Fruit fly (Drosophila melanogaster) whole organism, embryonic: ENCODE data around the gene loaf.
A peak's percentile ranks its signal among the peaks of the same experiment; 100 is the strongest.

Experiments
- CG11504 ChIP-seq: fragments of 200-800 bp; sonication (Bioruptor generic); optimal IDR thresholded peaks from 3 replicates; lab custom pipeline; 2019; ENCODE audit warnings: missing biosample characterization, mild to moderate bottlenecking, missing genetic modification characterization, moderate library complexity
- CG11560 ChIP-seq: fragments of 200-800 bp; sonication (Bioruptor generic); IDR thresholded peaks from 3 replicates; pipeline ENCODE4 v1.3.6; 2022; ENCODE audit warnings: missing biosample characterization, missing genetic modification characterization
- CG12071 ChIP-seq: fragments of 200-800 bp; sonication (Bioruptor generic); optimal IDR thresholded peaks from 3 replicates; lab custom pipeline; 2018; ENCODE audit warnings: missing biosample characterization, mild to moderate bottlenecking, missing genetic modification characterization
- CG12155 ChIP-seq: fragments of 200-800 bp; sonication (Bioruptor generic); optimal IDR thresholded peaks from 3 replicates; lab custom pipeline; 2016; ENCODE audit warnings: missing biosample characterization, missing genetic modification characterization
- CG12942 ChIP-seq: fragments of 200-800 bp; sonication (Bioruptor generic); optimal IDR thresholded peaks from 3 replicates; lab custom pipeline; 2016; ENCODE audit warnings: missing biosample characterization, missing genetic modification characterization
- CG13123 ChIP-seq: fragments of 200-800 bp; sonication (Bioruptor generic); optimal IDR thresholded peaks from 2 replicates; lab custom pipeline; 2016; ENCODE audit warnings: missing biosample characterization, missing genetic modification characterization
- CG14441 ChIP-seq: fragments of 200-800 bp; sonication (Bioruptor generic); IDR thresholded peaks from 2 replicates; pipeline ENCODE4 v1.3.6; 2022; ENCODE audit warnings: missing biosample characterization, missing genetic modification characterization
- CG17829 ChIP-seq: fragments of 200-800 bp; optimal IDR thresholded peaks from 2 replicates; lab custom pipeline; 2019; ENCODE audit warnings: missing biosample characterization, mild to moderate bottlenecking, missing genetic modification characterization, moderate library complexity
- CG1792 ChIP-seq: fragments of 200-800 bp; sonication (Bioruptor generic); optimal IDR thresholded peaks from 2 replicates; lab custom pipeline; 2016; ENCODE audit warnings: missing biosample characterization, missing genetic modification characterization
- CG31388 ChIP-seq: fragments of 200-800 bp; sonication (Bioruptor generic); optimal IDR thresholded peaks from 2 replicates; lab custom pipeline; 2016; ENCODE audit warnings: missing biosample characterization, missing genetic modification characterization
- CG32767 ChIP-seq: fragments of 200-800 bp; sonication (Bioruptor generic); IDR thresholded peaks from 2 replicates; pipeline ENCODE4 v1.3.6; 2022; ENCODE audit warnings: missing biosample characterization, missing genetic modification characterization
- CG34422 ChIP-seq: fragments of 200-800 bp; sonication (Bioruptor generic); IDR thresholded peaks from 3 replicates; pipeline ENCODE4 v1.3.6; 2022; ENCODE audit warnings: missing biosample characterization, missing genetic modification characterization
- CG3838 ChIP-seq: fragments of 200-800 bp; sonication (Bioruptor generic); optimal IDR thresholded peaks from 3 replicates; lab custom pipeline; 2016; ENCODE audit warnings: missing biosample characterization, missing genetic modification characterization
- CG4282 ChIP-seq: fragments of 200-800 bp; sonication (Bioruptor generic); optimal IDR thresholded peaks from 2 replicates; lab custom pipeline; 2016; ENCODE audit warnings: missing biosample characterization, missing genetic modification characterization
- CG6272 ChIP-seq: fragments of 200-800 bp; sonication (Bioruptor generic); IDR thresholded peaks from 2 replicates; pipeline ENCODE4 v1.3.6; 2022; ENCODE audit warnings: missing biosample characterization, missing genetic modification characterization
- CG7987 ChIP-seq: fragments of 200-800 bp; sonication (Bioruptor generic); optimal IDR thresholded peaks from 2 replicates; lab custom pipeline; 2018; ENCODE audit warnings: missing biosample characterization, mild to moderate bottlenecking, missing genetic modification characterization, moderate library complexity
- Dad ChIP-seq: fragments of 200-800 bp; sonication (Bioruptor generic); optimal IDR thresholded peaks from 3 replicates; lab custom pipeline; 2016; ENCODE audit warnings: missing biosample characterization, missing genetic modification characterization
- E2f1 ChIP-seq: fragments of 200-800 bp; sonication (Bioruptor generic); IDR thresholded peaks from 2 replicates; pipeline ENCODE4 v1.3.6; 2022; ENCODE audit warnings: missing biosample characterization, missing genetic modification characterization
- Kr ChIP-seq: fragments of 200-800 bp; sonication (Bioruptor generic); optimal IDR thresholded peaks from 2 replicates; lab custom pipeline; 2017; ENCODE audit warnings: missing biosample characterization, mild to moderate bottlenecking, missing genetic modification characterization
- Lim3 ChIP-seq: fragments of 200-800 bp; sonication (Bioruptor generic); IDR thresholded peaks from 2 replicates; pipeline ENCODE4 v1.3.6; 2022; ENCODE audit warnings: missing biosample characterization, missing genetic modification characterization
- MBD-R2 ChIP-seq: fragments of 200-800 bp; sonication (Bioruptor generic); IDR thresholded peaks from 2 replicates; pipeline ENCODE4 v1.3.6; 2022; ENCODE audit warnings: missing biosample characterization, missing genetic modification characterization
- MESR4 ChIP-seq: fragments of 200-800 bp; sonication (Bioruptor generic); optimal IDR thresholded peaks from 2 replicates; lab custom pipeline; 2018; ENCODE audit warnings: missing biosample characterization, mild to moderate bottlenecking, missing genetic modification characterization, moderate library complexity
- Med ChIP-seq: fragments of 200-800 bp; sonication (Bioruptor generic); peaks from one replicate; lab custom pipeline; 2016; ENCODE audit warnings: missing biosample characterization, missing genetic modification characterization, mild to moderate bottlenecking, inconsistent platforms, moderate library complexity
- NC2β ChIP-seq: fragments of 200-800 bp; sonication (Bioruptor generic); optimal IDR thresholded peaks from 2 replicates; lab custom pipeline; 2016; ENCODE audit warnings: missing biosample characterization, missing genetic modification characterization
- Neu2 ChIP-seq: fragments of 200-800 bp; sonication (Bioruptor generic); optimal IDR thresholded peaks from 3 replicates; lab custom pipeline; 2016; ENCODE audit warnings: missing biosample characterization, missing genetic modification characterization, borderline replicate concordance
- Nf-YC ChIP-seq: fragments of 200-800 bp; optimal IDR thresholded peaks from 3 replicates; lab custom pipeline; 2019; ENCODE audit warnings: missing biosample characterization, mild to moderate bottlenecking, missing genetic modification characterization, moderate library complexity
- Optix ChIP-seq: fragments of 200-800 bp; sonication (Bioruptor generic); IDR thresholded peaks from 3 replicates; pipeline ENCODE4 v1.3.6; 2022; ENCODE audit warnings: missing biosample characterization, missing genetic modification characterization
- Pdp1 ChIP-seq, 2 experiments: fragments of 200-800 bp; sonication (Bioruptor generic); optimal IDR thresholded peaks; 3 replicates each; lab custom pipeline; 2016; ENCODE audit warnings: missing biosample characterization in 2 of 2, missing genetic modification characterization in 2 of 2, mild to moderate bottlenecking in 1 of 2, moderate library complexity in 1 of 2
- Rfx ChIP-seq: fragments of 200-800 bp; sonication (Bioruptor generic); IDR thresholded peaks from 2 replicates; pipeline ENCODE4 v1.3.6; 2022; ENCODE audit warnings: missing biosample characterization, missing genetic modification characterization
- Rx ChIP-seq: fragments of 200-800 bp; sonication (Bioruptor generic); IDR thresholded peaks from 2 replicates; pipeline ENCODE4 v1.3.6; 2022; ENCODE audit warnings: missing biosample characterization, missing genetic modification characterization
- Spps ChIP-seq: fragments of 200-800 bp; sonication (Bioruptor generic); optimal IDR thresholded peaks from 2 replicates; lab custom pipeline; 2018; ENCODE audit warnings: missing biosample characterization, mild to moderate bottlenecking, missing genetic modification characterization
- Xbp1 ChIP-seq: fragments of 200-800 bp; sonication (Bioruptor generic); optimal IDR thresholded peaks from 3 replicates; lab custom pipeline; 2016; ENCODE audit warnings: missing biosample characterization, mild to moderate bottlenecking, missing genetic modification characterization
- al ChIP-seq: fragments of 200-800 bp; sonication (Bioruptor generic); IDR thresholded peaks from 2 replicates; pipeline ENCODE4 v1.3.6; 2022; ENCODE audit warnings: missing biosample characterization, missing genetic modification characterization
- ap ChIP-seq: fragments of 200-800 bp; sonication (Bioruptor generic); IDR thresholded peaks from 2 replicates; pipeline ENCODE4 v1.3.6; 2022; ENCODE audit warnings: missing biosample characterization, missing genetic modification characterization
- ase ChIP-seq: fragments of 200-800 bp; sonication (Bioruptor generic); IDR thresholded peaks from 3 replicates; pipeline ENCODE4 v1.3.6; 2022; ENCODE audit warnings: missing biosample characterization, missing genetic modification characterization
- chinmo ChIP-seq: fragments of 200-800 bp; sonication (Bioruptor generic); IDR thresholded peaks from 4 replicates; pipeline ENCODE4 v1.3.6; 2022; ENCODE audit warnings: missing biosample characterization, missing genetic modification characterization; ENCODE audit not compliant: partially characterized antibody
- dpn ChIP-seq, 2 experiments: fragments of 200-800 bp; sonication (Bioruptor generic); optimal IDR thresholded peaks; 3 replicates each; lab custom pipeline; 2016; ENCODE audit warnings: missing biosample characterization in 2 of 2, missing genetic modification characterization in 2 of 2
- ewg ChIP-seq: fragments of 200-800 bp; sonication (Bioruptor generic); optimal IDR thresholded peaks from 3 replicates; lab custom pipeline; 2017; ENCODE audit warnings: mild to moderate bottlenecking, missing biosample characterization, missing genetic modification reagents, missing genetic modification characterization
- gfzf ChIP-seq: fragments of 200-800 bp; sonication (Bioruptor generic); optimal IDR thresholded peaks from 2 replicates; lab custom pipeline; 2016; ENCODE audit warnings: missing biosample characterization, mild to moderate bottlenecking, missing genetic modification characterization, moderate library complexity
- prd ChIP-seq, 3 experiments: fragments of >200 bp in 2 of 3; fragments of 200-800 bp in 1 of 3; sonication (Bioruptor generic) in 1 of 3; optimal IDR thresholded peaks in 2 of 3; IDR thresholded peaks in 1 of 3; 2 replicates in 2 of 3; 3 replicates in 1 of 3; pipeline versions ENCODE4 v1.3.6 to Lab custom; 2017 to 2022; ENCODE audit warnings: missing biosample characterization in 1 of 3, missing genetic modification characterization in 1 of 3
- psq ChIP-seq: fragments of 200-800 bp; sonication (Bioruptor generic); optimal IDR thresholded peaks from 2 replicates; lab custom pipeline; 2017; ENCODE audit warnings: missing biosample characterization, missing genetic modification characterization
- scrt ChIP-seq: fragments of 200-800 bp; sonication (Bioruptor generic); optimal IDR thresholded peaks from 2 replicates; lab custom pipeline; 2018; ENCODE audit warnings: missing biosample characterization, mild to moderate bottlenecking, missing genetic modification characterization, moderate library complexity
- sna ChIP-seq: fragments of 200-800 bp; sonication (Bioruptor generic); IDR thresholded peaks from 2 replicates; pipeline ENCODE4 v1.3.6; 2022; ENCODE audit warnings: missing biosample characterization, missing genetic modification characterization; ENCODE audit not compliant: partially characterized antibody
- sqz ChIP-seq: fragments of 200-800 bp; sonication (Bioruptor generic); optimal IDR thresholded peaks from 3 replicates; lab custom pipeline; 2018; ENCODE audit warnings: missing biosample characterization, mild to moderate bottlenecking, missing genetic modification characterization
- tap ChIP-seq: fragments of 200-800 bp; optimal IDR thresholded peaks from 3 replicates; lab custom pipeline; 2019; ENCODE audit warnings: missing biosample characterization, mild to moderate bottlenecking, missing genetic modification characterization, moderate library complexity
- tna ChIP-seq: fragments of 200-800 bp; sonication (Bioruptor generic); IDR thresholded peaks from 2 replicates; pipeline ENCODE4 v1.3.6; 2022; ENCODE audit warnings: missing biosample characterization, missing genetic modification characterization; ENCODE audit not compliant: partially characterized antibody
- vnd ChIP-seq: fragments of 200-800 bp; sonication (Bioruptor generic); IDR thresholded peaks from 3 replicates; pipeline ENCODE4 v1.3.6; 2022; ENCODE audit warnings: missing biosample characterization, missing genetic modification characterization; ENCODE audit not compliant: partially characterized antibody
- wdn ChIP-seq: fragments of 200-800 bp; sonication (Bioruptor generic); IDR thresholded peaks from 2 replicates; pipeline ENCODE4 v1.3.6; 2022; ENCODE audit warnings: missing biosample characterization, missing genetic modification characterization
- wor ChIP-seq: fragments of 200-800 bp; sonication (Bioruptor generic); IDR thresholded peaks from 2 replicates; pipeline ENCODE4 v1.3.6; 2022; ENCODE audit warnings: missing biosample characterization, missing genetic modification characterization
- z ChIP-seq: fragments of 200-800 bp; sonication (Bioruptor generic); IDR thresholded peaks from 3 replicates; pipeline ENCODE4 v1.3.6; 2022; ENCODE audit warnings: missing biosample characterization, missing genetic modification characterization
- zen ChIP-seq: fragments of 200-800 bp; sonication (Bioruptor generic); optimal IDR thresholded peaks from 3 replicates; lab custom pipeline; 2018; ENCODE audit warnings: missing biosample characterization, mild to moderate bottlenecking, missing genetic modification characterization, moderate library complexity

loaf gene

dm6 chr3L:11789773-11790172 is 23.8 kb upstream of the loaf start, which contains the start of gene Pi3K68D (continued):
- no peak for TF ChIP-seq Rfx (GFP tag; lab: Robert Waterston, UW)
- peak; percentile 85 for TF ChIP-seq ewg
- no peak for TF ChIP-seq NC2β (GFP tag; lab: Kevin White, UChicago)
- no peak for TF ChIP-seq Nf-YC
- TF ChIP-seq al (GFP tag; lab: Robert Waterston, UW), result no peak
- no peak for TF ChIP-seq CG31388 (GFP tag; lab: Kevin White, UChicago)
- peak; percentile 90 for TF ChIP-seq Med
- TF ChIP-seq CG32767, result no peak
- TF ChIP-seq tna, result peak; percentile 84
- TF ChIP-seq E2f1 (GFP tag; lab: Robert Waterston, UW), result no peak
- no peak for TF ChIP-seq CG6272 (GFP tag; lab: Robert Waterston, UW)
- TF ChIP-seq Xbp1, result peak; percentile 23
- TF ChIP-seq z, result no peak
- peak; percentile 97 for TF ChIP-seq psq (GFP tag; lab: Kevin White, UChicago)
- peak; percentile 49; the same call in 1 of the 3 replicates for TF ChIP-seq CG11560 (tag; lab: Robert Waterston, UW)
- TF ChIP-seq gfzf (GFP tag; lab: Kevin White, UChicago), result peak; percentile 67
- no peak for TF ChIP-seq ap
- TF ChIP-seq Kr, result no peak
- no peak for TF ChIP-seq sqz (GFP tag; lab: Kevin White, UChicago)
- peak; percentile 46 for TF ChIP-seq CG4282 (GFP tag; lab: Kevin White, UChicago)
- peak; percentile 33 for TF ChIP-seq zen
- peak; percentile 50 for TF ChIP-seq CG3838
- peak; percentile 69 for TF ChIP-seq MESR4
- no peak for TF ChIP-seq Pdp1 (GFP tag; optimal IDR thresholded peaks at IDR 0.05; lab: Kevin White, UChicago)
- TF ChIP-seq Neu2 (GFP tag; lab: Kevin White, UChicago), result peak; percentile 74
- TF ChIP-seq sna, result peak; percentile 86
- TF ChIP-seq Dad (GFP tag; lab: Kevin White, UChicago), result no peak
- peak; percentile 15 for TF ChIP-seq CG7987 (GFP tag; lab: Kevin White, UChicago)
- no peak for TF ChIP-seq ase
- no peak for TF ChIP-seq wor (GFP tag; lab: Robert Waterston, UW)
- no peak for TF ChIP-seq Optix (GFP tag; lab: Robert Waterston, UW)
- TF ChIP-seq CG1792 (GFP tag; lab: Kevin White, UChicago), result peak; percentile 8
- TF ChIP-seq Spps (tag; lab: Kevin White, UChicago), result no peak
- no peak for TF ChIP-seq CG14441
- no peak for TF ChIP-seq Lim3 (GFP tag; lab: Robert Waterston, UW)
- TF ChIP-seq CG13123 (GFP tag; lab: Kevin White, UChicago), result no peak
- TF ChIP-seq tap (tag; lab: Kevin White, UChicago), result no peak
- TF ChIP-seq CG11504 (tag; lab: Kevin White, UChicago), result peak; percentile 48
- TF ChIP-seq scrt (GFP tag; lab: Kevin White, UChicago), result peak; percentile 96
- TF ChIP-seq vnd (GFP tag; lab: Robert Waterston, UW), result peak; percentile 88
- peak; percentile 3 for TF ChIP-seq CG12155
- TF ChIP-seq CG34422 (GFP tag; lab: Robert Waterston, UW), result peak; percentile 58; the same call in 1 of the 3 replicates
- peak; percentile 66 for TF ChIP-seq CG17829
- no peak for TF ChIP-seq CG12071 (GFP tag; lab: Kevin White, UChicago)
- peak; percentile 99 for TF ChIP-seq chinmo (GFP tag; lab: Robert Waterston, UW)
- TF ChIP-seq MBD-R2 (GFP tag; lab: Robert Waterston, UW), result peak; percentile 63
- TF ChIP-seq Rx (GFP tag; lab: Robert Waterston, UW), result no peak
- TF ChIP-seq prd (optimal IDR thresholded peaks at IDR 0.05; lab: Kevin White, UChicago), result no peak
- TF ChIP-seq prd (GFP tag; IDR thresholded peaks at IDR 0.05; lab: Robert Waterston, UW), result no peak
- TF ChIP-seq wdn, result no peak
- peak; percentile 13 to 17 for TF ChIP-seq dpn (GFP tag; optimal IDR thresholded peaks at IDR 0.05; lab: Kevin White, UChicago)
- no peak for TF ChIP-seq CG12942 (GFP tag; lab: Kevin White, UChicago)
